Worm (Caenorhabditis elegans) whole organism, mixed stage, embryonic: ENCODE measurements around the gene nhr-34.

Experiments
- blmp-1 ChIP-seq: fragments of 150-350 bp; optimal IDR thresholded peaks from 2 replicates; lab custom pipeline; 2014; ENCODE audit warnings: missing biosample characterization, missing genetic modification characterization
- mep-1 ChIP-seq: fragments of 150-350 bp; optimal IDR thresholded peaks from 2 replicates; lab custom pipeline; 2017; ENCODE audit warnings: missing biosample characterization, missing genetic modification reagents, missing genetic modification characterization, inconsistent platforms
- snpc-4 ChIP-seq: fragments of 150-350 bp; optimal IDR thresholded peaks from 2 replicates; lab custom pipeline; 2014; ENCODE audit warnings: missing biosample characterization, missing genetic modification characterization
- unc-62 ChIP-seq: fragments of 150-350 bp; optimal IDR thresholded peaks from 2 replicates; lab custom pipeline; 2014; ENCODE audit warnings: missing biosample characterization, missing genetic modification reagents, missing genetic modification characterization

DNA sequence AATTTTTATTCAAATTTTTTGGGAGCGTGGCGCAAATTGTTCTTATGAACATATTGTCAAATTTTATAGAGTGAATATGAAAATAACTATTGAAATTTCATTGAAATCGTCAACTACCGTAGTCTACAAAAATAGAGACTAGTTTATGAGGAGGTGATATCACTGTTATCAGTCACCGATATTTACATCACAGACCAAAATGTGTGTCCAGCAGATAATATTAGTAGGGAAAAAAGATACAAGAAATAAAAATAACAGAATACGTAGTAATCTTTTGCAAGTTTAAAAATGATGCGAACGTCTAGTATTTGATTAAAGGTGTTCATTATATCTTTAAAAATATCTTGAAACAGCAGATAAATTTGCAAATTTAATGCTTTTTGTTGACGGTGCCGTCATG lies 3.8 kb upstream of the nhr-34 start:
- TF ChIP-seq blmp-1 (tag; lab: Kevin White, UChicago) = no peak
- TF ChIP-seq snpc-4 (tag; lab: Kevin White, UChicago) = no peak
- no peak for TF ChIP-seq unc-62
- TF ChIP-seq mep-1 (tag; lab: Kevin White, UChicago) = no peak
